Worm (Caenorhabditis elegans): ENCODE results near the gene H10D18.1.

DNA sequence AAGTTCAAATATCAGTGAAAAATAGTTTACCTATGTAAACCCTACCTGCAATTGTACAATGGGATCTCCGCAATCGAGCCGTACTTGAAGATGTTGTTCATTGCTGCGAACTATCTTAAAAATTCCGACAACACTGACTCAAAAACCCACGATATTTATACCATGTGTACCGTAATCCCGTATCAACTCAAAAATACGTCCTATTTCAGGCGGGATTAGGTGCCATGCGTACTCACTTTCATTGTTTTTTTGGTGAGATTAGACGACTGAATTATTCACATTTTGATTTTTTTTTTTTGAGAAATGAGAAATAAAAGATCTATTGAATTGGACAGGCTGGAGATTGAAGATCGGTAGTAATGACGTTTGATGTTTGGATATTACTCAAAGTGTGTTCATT is 14.6 kb upstream of the H10D18.1 start, which contains the start of gene srt-30:
- TF ChIP-seq pha-4 (GFP tag; IDR thresholded peaks at IDR 0.05) (no peak), pha-4 (tag; optimal IDR thresholded peaks at IDR 0.05) (no peak), nhr-77 (tag; optimal IDR thresholded peaks at IDR 0.05) (no peak), madf-9 (GFP tag; conservative IDR thresholded peaks at IDR 0.05) (no peak), snpc-4 (tag; optimal IDR thresholded peaks at IDR 0.05) (no peak), dve-1 (tag; optimal IDR thresholded peaks at IDR 0.05; ENCODE audit: insufficient read depth) (no peak), saeg-2 (GFP tag; IDR thresholded peaks at IDR 0.05) (no peak), nhr-42 (GFP tag; IDR thresholded peaks at IDR 0.05) (no peak), Y48G9A.11 (GFP tag; IDR thresholded peaks at IDR 0.05) (no peak), nhr-28 (tag; optimal IDR thresholded peaks at IDR 0.05) (no peak), nhr-25 (tag; optimal IDR thresholded peaks at IDR 0.05; ENCODE audit: borderline replicate concordance, insufficient read depth) (no peak), ceh-82 (tag; optimal IDR thresholded peaks at IDR 0.05) (no peak), fos-1 (tag; optimal IDR thresholded peaks at IDR 0.05) (no peak), ceh-28 (tag; optimal IDR thresholded peaks at IDR 0.05) (no peak)

All from whole organism, L4 larva.